Worm (Caenorhabditis elegans) whole organism, L1 larva: ENCODE results near the gene T14G12.6.

Source experiments
- C04F5.9 ChIP-seq: sonication (generic microtip); optimal IDR thresholded peaks from 2 replicates; lab custom pipeline; 2016; ENCODE audit warnings: missing genetic modification characterization, missing compliant biosample characterization
- lsy-2 ChIP-seq, 2 experiments: fragments of 150-350 bp; optimal IDR thresholded peaks; 2 replicates each; lab custom pipeline; 2014; ENCODE audit warnings: missing biosample characterization in 2 of 2, missing genetic modification characterization in 2 of 2
- unc-86 ChIP-seq: sonication (generic microtip); optimal IDR thresholded peaks from 2 replicates; lab custom pipeline; 2016; ENCODE audit warnings: missing genetic modification characterization, missing compliant biosample characterization
- ztf-11 ChIP-seq, 2 experiments: sonication (generic microtip); optimal IDR thresholded peaks; 2 replicates each; lab custom pipeline; 2016 to 2017; ENCODE audit warnings: missing genetic modification characterization in 2 of 2, missing biosample characterization in 1 of 2, missing compliant biosample characterization in 1 of 2

- TF ChIP-seq C04F5.9: no peak
- TF ChIP-seq ztf-11 (tag; optimal IDR thresholded peaks at IDR 0.05; lab: Kevin White, UChicago): no peak
- TF ChIP-seq lsy-2 (tag; optimal IDR thresholded peaks at IDR 0.05; lab: Kevin White, UChicago): no peak
- no peak for TF ChIP-seq unc-86
These were observed 3.0 kb downstream of the T14G12.6 start for ce11 chrX:3756238-3756637.
